Worm (Caenorhabditis elegans): ENCODE measurements around the gene C46C2.6.

The C46C2.6 gene

DNA sequence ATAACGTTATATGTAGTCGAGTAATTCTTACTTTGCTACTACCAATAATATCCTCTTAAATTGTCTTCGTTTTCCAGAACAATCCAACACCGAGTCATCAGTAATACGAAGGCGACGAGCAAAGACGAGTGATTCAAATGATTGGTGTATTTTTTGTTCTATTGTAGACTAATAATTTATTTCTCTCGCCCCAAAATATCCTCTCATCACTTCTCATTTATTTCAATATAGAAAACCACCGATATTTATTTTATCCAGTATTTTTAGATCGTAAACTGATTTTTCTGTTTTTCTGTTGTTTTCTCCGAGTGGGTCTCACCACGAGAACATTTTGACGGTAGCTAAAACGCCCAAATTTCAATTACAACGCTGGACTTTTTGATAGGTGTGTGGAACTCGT is 15.4 kb downstream of the C46C2.6 start:
- no peak for TF ChIP-seq F37B4.10 (GFP tag; IDR thresholded peaks at IDR 0.05)
- no peak for TF ChIP-seq him-1 (tag; optimal IDR thresholded peaks at IDR 0.05)
- TF ChIP-seq Y53G8AR.9 (GFP tag; conservative IDR thresholded peaks at IDR 0.05) = no peak
- no peak for TF ChIP-seq sdz-38 (tag; optimal IDR thresholded peaks at IDR 0.05)
- no peak for TF ChIP-seq aptf-2 (GFP tag; conservative IDR thresholded peaks at IDR 0.05)
- no peak for TF ChIP-seq Y53F4B.3 (GFP tag; IDR thresholded peaks at IDR 0.05)
- TF ChIP-seq dpl-1 (GFP tag; optimal IDR thresholded peaks at IDR 0.05) = no peak

DNA sequence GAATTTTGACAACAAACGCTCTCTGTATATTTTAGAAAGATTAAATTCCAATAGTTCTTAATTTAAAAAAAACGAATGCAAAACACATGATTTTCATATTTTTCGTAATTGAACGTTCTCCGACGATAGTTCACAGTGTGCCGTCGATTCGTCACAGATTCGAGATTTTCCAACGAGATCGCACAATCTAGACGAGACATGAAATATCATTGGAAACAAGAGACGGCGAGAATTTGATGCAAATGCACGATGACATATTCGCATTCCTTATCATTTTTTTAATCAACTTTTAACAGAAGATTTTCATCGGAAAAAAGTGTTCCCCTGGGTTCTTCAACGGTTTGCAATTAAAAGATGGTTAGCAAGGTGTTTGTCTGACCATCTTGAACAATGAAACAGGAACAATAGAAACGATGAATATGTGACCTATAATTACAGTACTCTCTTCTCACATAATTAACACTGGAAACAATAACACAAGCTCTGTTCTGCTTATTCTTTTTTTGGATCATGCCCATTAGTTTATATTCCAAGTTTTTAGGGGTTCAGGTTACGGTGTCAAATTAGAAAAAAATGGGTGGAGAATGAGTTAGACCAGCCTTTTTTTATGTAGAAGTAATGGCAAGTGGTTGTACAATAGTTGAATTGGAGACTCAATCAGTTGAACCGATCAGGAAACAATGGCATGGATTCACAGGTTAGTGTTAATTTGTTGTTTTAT is 20.4 kb downstream of the C46C2.6 start, which contains the start of gene Y11D7A.3:
Gene Y11D7A.3, plus strand, starts transcription at position 671 of the 721 bp plus-strand sequence.
- TF ChIP-seq ztf-28 (GFP tag; IDR thresholded peaks at IDR 0.05) (no peak), B0336.3 (GFP tag; IDR thresholded peaks at IDR 0.05) (no peak), nhr-179 (tag; optimal IDR thresholded peaks at IDR 0.05) (no peak), Y79H2A.3 (GFP tag; conservative IDR thresholded peaks at IDR 0.05) (no peak), F33H1.4 (GFP tag; IDR thresholded peaks at IDR 0.05) (no peak), madf-8 (GFP tag; conservative IDR thresholded peaks at IDR 0.05) (no peak), egl-18 (GFP tag; IDR thresholded peaks at IDR 0.05) (no peak)

DNA sequence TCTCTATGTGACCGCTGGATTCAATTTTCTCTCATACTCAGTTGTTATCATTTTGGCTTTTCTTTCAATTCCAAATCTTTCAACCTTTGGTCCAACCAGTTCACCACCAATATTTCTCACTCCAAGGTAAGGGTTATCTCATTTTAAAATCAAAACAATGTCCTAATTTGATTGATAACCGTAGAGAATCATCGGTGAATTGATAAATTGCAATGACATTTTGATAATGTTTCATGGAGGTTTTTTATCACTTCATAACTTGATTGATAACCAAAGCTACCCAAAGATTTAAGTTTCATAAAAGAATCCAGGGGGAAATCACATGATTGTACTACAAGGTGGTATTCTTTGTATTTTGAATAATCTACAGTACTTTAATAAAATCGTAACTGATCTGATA is 26.9 kb downstream of the C46C2.6 start:
- TF ChIP-seq ceh-100 (GFP tag; IDR thresholded peaks at IDR 0.05) (no peak), bed-2 (GFP tag; IDR thresholded peaks at IDR 0.05) (no peak), egl-18 (GFP tag; IDR thresholded peaks at IDR 0.05) (no peak), snpc-4 (GFP tag; optimal IDR thresholded peaks at IDR 0.05) (no peak), snpc-4 (tag; optimal IDR thresholded peaks at IDR 0.05) (no peak), zim-3 (tag; optimal IDR thresholded peaks at IDR 0.05) (no peak), ekl-4 (GFP tag; IDR thresholded peaks at IDR 0.05) (no peak), nhr-179 (tag; optimal IDR thresholded peaks at IDR 0.05) (no peak), ets-4 (GFP tag; optimal IDR thresholded peaks at IDR 0.05) (no peak), C17E4.6 (GFP tag; IDR thresholded peaks at IDR 0.05) (no peak), ztf-26 (tag; optimal IDR thresholded peaks at IDR 0.05) (no peak), madf-8 (GFP tag; conservative IDR thresholded peaks at IDR 0.05) (no peak), mcd-1 (GFP tag; IDR thresholded peaks at IDR 0.05) (no peak), F57A8.1 (GFP tag; optimal IDR thresholded peaks at IDR 0.05) (no peak), nfya-1 (tag; optimal IDR thresholded peaks at IDR 0.05; ENCODE audit: borderline replicate concordance, insufficient read depth) (no peak), ceh-27 (GFP tag; optimal IDR thresholded peaks at IDR 0.05) (no peak), ZK185.1 (tag; optimal IDR thresholded peaks at IDR 0.05; ENCODE audit: poor library complexity, severe bottlenecking) (no peak), sea-2 (GFP tag; IDR thresholded peaks at IDR 0.05) (no peak)

DNA sequence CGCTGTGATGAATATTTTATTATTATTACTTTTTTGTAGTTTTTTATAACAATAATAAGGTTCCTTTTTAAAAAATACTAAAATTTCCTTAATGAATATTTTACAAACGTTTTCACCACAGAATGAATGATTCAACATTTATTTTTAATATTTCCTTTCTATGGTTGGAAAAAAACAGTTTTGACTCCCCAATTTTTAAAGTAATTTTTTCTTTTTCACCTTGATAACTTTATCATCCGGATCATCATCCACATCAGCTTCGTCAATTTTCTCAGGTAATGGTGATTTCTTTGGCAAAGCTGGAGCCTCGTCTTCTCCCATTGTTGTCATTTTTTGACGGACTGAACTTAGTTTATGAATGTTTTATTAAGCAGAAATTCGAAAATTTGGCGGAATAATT is 31.4 kb downstream of the C46C2.6 start, which contains the start of gene rab-28:
Gene rab-28, minus strand, starts transcription at position 343 of the 400 bp plus-strand sequence.
- TF ChIP-seq repo-1 (tag; optimal IDR thresholded peaks at IDR 0.05) (no peak), nhr-27 (tag; optimal IDR thresholded peaks at IDR 0.05) (no peak), nfya-1 (tag; optimal IDR thresholded peaks at IDR 0.05; ENCODE audit: borderline replicate concordance, insufficient read depth) (no peak), madf-10 (tag; optimal IDR thresholded peaks at IDR 0.05) (no peak)

DNA sequence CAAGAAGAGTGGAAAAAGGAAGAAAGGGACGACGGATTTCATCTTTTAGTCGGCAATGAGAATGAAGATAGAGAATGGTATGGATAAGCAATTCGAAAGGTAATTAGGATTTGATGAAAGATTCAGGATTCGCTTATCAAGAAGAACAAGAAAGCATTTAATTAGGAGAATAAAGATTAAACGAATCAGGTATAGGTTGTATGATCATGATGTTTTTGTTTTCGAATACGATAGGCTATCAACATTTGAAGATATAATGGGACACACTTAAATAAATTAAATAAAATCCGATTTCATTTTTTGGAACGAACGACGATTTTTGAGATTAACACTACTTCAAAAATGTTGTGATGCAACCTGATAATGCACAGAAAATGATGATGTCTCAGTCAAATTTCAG is 33.2 kb downstream of the C46C2.6 start, which contains the start of gene Y11D7A.5:
Gene Y11D7A.5, minus strand, starts transcription at position 101 of the 400 bp plus-strand sequence.
- TF ChIP-seq madf-8 (GFP tag; conservative IDR thresholded peaks at IDR 0.05) (no peak), atf-7 (tag; optimal IDR thresholded peaks at IDR 0.05) (no peak), Y56A3A.18 (GFP tag; IDR thresholded peaks at IDR 0.05) (no peak), gei-17 (GFP tag; optimal IDR thresholded peaks at IDR 0.05) (no peak), lin-40 (tag; optimal IDR thresholded peaks at IDR 0.05) (no peak), egrh-3 (GFP tag; IDR thresholded peaks at IDR 0.05) (no peak)

All from whole organism, young adult.